Fruit fly (Drosophila melanogaster) ovary, adult (tissue): ENCODE results near the gene CG9609.

Source experiments
- CG17801 ChIP-seq: fragments of 200-800 bp; optimal IDR thresholded peaks from 2 replicates; lab custom pipeline; 2019; ENCODE audit warnings: missing biosample characterization, mild to moderate bottlenecking, missing genetic modification characterization, moderate library complexity; ENCODE audit not compliant: partially characterized antibody

Gene CG9609

DNA sequence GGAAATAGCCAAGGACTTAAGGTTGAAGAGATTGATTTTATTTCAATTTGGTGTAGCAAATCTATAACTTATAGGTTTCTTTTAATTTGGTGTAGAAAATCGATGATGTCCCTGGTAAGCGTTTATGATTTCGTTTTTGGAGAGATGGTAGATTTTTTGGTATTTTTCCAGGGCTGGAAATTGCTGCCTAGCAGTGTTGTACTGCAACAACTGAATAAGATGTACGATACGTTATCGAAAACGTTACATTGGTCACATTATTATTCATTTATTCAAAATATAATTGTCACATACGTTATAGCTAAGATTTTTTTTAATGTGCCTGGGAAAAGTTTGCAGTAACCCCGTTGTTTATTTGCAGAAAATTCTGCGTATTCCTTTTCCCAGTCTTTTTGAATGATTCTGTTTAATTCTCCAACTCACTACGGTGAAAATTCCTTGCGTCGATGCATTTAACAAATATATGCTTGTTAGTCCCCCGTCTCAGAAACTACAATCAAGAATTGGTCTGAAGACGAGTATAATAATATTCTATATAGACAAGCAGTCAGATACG, at the start of gene CG9609, which contains the start of gene Sap30:
CG9609 (minus strand) TSS at position 149 of the 556 bp plus-strand sequence.
Sap30 (plus strand) TSS at position 424 of the 556 bp plus-strand sequence.
- no peak for TF ChIP-seq CG17801 (GFP tag; lab: Kevin White, UChicago)

DNA sequence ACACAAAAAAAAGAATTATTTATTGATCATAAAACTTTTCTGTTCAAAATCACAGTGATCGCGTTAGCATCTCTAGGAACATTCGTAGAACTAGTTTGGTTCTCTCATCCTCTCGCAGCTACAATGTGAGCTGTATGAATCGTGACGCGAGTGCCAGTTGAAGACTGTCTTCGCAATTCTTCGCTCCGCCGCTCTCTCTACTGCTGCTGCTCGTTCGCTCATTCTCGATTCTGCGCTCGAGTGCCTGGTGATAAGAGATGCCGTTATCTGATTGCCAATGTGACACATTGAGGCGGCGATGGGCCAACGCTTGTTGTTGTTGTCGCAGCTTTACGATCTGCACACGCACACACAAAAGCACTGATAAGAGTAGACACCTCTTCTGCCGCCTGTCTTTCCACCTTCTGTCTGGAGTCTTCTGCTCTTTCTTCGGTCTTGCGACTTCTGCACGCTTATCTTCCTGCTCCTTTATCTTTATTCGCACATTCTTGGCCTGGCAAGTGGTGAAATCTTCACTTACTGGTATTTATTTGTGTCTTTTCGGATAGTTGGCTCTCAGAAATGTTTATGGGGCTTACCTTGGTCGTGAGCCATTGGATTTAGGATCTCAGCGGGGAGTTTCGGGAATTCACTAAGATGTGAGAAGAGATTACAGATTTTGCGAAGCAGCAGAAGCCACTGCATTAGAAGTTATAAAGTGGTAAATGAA, 49.4 kb upstream of the CG9609 start:
- TF ChIP-seq CG17801 (GFP tag; lab: Kevin White, UChicago): no peak

DNA sequence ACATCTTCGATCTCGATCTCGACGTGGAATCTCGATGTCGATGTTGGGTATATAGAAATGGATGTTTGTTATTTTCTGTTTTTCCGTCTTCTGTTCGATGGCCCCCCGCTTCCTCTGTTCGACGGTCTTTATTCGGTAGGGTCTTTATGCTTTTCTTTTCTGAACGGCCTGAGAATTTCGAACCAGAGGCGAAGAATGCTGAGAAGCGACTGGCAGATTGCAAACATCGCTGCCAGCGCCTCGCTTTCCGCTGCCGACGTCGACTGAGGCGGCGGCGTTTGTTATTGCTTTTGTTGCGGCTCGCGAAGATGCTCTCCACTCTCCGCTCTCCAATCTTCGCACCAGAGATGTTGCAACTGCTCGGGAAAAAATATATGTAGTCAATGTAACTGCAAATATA, 48.5 kb upstream of the CG9609 start, which contains the start of the genes CG13004 and CG46306:
CG13004 (minus strand) TSS at position 217 of the 400 bp plus-strand sequence.
CG46306 (minus strand) TSS at position 217 of the 400 bp plus-strand sequence.
- no peak for TF ChIP-seq CG17801 (GFP tag; lab: Kevin White, UChicago)

DNA sequence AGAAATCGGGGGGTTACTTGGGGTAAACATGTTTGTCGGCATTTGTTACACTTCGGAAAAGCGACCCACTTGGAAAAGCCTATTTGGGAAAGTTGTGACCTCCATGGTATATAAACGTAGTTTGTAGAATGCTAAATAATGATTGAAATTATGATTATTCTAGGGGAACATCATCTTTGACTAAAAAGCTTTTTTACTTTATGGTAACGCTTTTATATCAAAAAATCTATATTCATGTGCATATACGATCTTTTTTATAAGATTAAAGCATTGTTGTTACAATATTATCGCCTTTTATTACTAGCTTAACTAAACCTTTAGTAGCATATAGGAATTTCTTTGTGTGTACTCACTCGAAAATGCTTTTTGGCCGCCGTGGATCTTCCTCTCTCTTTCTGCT, 47.5 kb upstream of the CG9609 start:
- TF ChIP-seq CG17801 (GFP tag; lab: Kevin White, UChicago): no peak

DNA sequence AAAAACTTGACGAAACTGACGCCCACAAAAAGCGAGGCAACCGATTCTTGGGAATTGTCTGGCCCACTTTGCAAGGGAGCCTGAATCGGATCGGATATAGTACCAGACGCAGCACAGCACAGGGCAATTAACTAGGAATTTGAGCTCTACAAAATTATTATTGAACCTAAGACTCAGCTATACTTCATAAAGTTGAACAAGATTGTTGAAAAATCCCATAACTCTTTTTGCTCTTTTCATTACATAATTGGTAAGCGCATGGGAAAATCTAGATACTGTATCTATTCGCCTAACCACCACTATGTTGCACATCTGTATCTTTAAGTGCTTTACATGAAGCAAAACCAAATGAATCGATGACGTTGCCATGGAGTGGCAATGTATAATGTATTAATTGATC, 46.3 kb upstream of the CG9609 start:
- TF ChIP-seq CG17801 (GFP tag; lab: Kevin White, UChicago): peak; percentile 41

DNA sequence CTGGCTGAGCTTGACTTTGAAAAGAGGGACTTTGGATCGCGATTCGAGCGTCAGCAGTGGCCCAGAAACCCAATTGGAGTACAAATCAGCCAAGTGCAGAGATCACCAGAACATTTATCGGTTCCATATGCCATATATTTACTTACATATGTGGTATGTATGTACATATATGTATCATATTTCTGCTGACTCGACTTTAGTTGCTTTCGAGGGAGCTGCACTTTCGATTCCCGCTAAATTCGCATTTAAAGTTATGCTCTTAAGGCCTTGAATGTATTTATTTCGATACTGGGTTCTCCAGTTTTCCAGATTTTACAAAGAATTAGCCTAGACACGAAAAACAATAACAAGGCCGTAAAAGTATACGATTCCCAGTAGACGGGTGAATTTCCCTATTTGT, 45.0 kb upstream of the CG9609 start:
- no peak for TF ChIP-seq CG17801 (GFP tag; lab: Kevin White, UChicago)

DNA sequence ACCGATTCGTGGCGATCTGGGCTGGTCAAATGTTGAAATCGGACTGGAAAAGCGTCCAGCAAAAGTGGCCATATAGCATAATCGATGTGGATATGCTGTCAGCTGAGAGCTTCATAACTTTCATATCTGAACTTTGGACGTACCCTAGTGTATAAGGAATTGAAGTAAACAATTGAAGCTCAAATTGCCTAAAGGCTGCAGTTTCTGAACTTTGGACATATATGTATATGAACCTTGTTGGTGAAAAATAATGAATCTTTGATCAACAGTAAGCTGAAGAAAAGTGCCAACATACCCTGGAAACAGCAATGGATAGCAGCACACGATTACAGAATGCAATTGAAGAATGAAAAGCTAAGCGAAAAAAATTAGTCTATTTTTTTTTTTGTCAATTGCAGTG, 43.3 kb upstream of the CG9609 start:
- peak; percentile 42 for TF ChIP-seq CG17801 (GFP tag; lab: Kevin White, UChicago)

DNA sequence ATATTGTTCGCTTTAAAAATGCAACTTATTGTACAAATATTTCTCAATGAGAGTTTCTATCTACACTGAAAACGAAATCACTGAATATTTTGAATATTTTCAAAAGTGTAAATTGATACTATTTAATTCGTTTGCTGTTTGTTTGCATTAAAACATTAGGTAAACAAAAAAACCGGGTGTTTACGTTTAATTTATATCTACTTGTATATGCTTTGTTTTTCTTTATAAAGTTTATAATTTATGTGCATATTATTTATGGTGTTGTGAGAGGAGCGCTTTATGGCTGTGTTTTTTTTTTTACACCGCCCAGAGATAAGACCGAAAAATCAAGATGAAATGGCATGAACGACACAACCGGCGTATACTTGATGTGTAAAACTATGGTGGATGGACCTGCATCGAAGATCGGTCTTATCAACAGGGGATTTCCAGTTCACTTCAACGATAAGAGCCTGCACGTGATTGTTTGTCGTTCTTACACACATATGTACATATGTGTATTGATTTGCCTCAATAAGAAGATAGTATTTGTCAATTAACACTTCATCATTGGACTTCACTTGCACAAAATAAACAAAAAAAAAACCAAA, 42.7 kb upstream of the CG9609 start:
- no peak for TF ChIP-seq CG17801 (GFP tag; lab: Kevin White, UChicago)

DNA sequence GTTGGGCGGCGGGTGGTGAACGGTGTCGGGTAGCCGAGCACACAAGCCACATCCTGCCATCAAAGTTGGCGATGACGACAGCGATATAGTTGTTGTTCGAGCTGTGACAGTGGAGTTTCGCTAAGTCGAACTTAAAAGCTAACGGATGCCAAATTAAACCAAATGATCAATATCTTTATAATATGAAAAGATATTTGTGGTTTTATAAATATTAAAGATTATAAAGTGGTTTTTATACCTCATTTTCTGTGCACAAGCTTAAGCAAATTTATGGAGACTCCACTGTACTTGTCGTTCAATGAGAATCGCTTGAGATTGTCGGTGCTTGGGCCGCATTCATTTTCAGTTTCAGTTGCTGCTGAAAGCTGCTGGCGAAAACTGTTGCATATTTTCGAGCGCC, 35.3 kb upstream of the CG9609 start:
- peak; percentile 24 for TF ChIP-seq CG17801 (GFP tag; lab: Kevin White, UChicago)

DNA sequence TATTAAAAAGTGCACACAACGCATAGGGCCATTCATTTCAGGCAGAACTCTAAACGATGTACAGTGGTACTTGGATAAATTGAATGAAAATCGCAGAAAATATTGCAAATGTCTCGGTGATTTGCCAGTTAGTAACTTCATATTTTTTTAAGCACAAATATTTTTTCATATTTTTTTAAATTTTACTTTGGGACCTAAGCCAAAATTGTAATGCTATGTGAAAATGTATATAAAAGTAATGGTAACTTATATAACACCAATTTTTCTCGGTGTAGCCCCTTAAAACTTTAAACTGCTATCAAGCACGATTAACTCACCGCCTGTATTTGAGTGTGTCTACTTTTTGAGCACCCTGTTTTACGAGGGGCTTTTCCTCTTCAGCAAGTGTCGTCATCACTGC, 34.4 kb upstream of the CG9609 start:
- peak; percentile 46 for TF ChIP-seq CG17801 (GFP tag; lab: Kevin White, UChicago)

DNA sequence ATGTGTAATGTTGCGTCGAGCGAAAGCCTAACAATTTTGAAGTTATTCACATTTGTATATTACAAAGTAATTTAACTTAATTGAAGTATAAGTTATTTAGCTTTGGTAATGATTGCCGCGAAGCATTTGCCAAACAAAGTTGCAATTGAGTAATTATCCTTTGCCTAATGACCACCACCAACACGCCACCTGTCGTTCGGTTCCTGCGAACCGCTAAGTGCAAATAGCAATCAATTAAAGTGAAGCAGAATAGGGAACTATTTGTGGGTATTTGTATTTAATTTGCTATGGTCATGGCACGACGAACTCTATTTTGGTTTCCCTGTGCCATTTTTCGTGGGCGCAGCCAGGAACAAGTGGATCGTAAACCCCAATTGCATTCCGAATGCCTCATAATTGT, 33.9 kb upstream of the CG9609 start:
- TF ChIP-seq CG17801 (GFP tag; lab: Kevin White, UChicago): no peak

DNA sequence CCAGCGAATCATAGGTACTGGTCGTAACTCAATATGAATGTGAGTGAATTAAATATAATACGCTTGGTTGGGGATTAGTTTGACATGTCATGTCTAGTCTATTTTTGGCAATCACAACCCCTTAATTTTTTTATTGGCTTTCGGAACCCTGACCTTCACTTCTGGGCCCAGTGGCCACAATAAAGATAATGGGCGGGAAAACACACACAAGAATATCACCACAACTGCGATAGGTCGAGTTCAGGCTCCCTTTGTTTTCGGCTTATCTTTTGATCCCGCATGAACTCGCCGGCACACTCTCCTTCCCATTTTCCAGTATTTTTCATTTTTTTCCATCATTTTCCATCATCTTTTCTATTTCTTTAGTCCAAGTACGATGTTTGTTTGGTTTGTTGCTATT, 31.4 kb upstream of the CG9609 start:
- no peak for TF ChIP-seq CG17801 (GFP tag; lab: Kevin White, UChicago)

DNA sequence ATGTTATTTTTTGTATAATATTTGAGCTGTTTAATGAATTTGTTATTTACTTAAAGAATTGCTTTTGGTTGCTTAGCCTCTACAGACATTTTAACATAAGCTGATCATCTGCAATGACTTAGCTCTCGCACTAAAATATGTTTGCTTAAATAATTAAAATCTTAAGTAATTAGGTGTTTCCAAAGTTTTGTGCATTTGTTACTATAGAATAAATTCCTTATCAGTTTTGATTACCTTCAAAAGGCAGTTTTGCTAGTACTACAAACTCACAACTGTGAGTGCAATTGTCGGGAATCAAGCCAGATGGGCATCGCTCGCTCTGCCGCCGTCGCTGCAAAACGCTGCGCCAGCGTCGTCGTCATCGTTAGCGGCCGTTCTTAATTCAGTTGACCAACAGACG, 29.7 kb upstream of the CG9609 start:
- no peak for TF ChIP-seq CG17801 (GFP tag; lab: Kevin White, UChicago)

DNA sequence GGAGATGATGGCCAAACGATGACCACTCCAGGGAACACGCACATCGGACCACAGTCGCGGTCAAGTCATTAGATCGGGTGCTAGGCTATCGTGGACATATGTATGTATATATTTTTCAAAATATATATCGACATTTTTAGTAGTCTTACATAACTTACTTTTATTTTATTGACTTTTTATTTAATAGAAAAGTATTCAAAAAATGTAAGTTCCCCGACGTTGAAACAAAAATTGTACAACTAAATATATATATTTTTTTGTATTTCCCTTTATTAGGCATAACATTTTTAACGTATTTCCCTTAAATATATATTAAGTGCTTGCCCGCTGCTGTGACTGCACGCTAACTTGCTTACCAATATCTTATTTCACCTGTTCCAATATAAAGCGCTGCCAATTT, 28.4 kb upstream of the CG9609 start:
- no peak for TF ChIP-seq CG17801 (GFP tag; lab: Kevin White, UChicago)

DNA sequence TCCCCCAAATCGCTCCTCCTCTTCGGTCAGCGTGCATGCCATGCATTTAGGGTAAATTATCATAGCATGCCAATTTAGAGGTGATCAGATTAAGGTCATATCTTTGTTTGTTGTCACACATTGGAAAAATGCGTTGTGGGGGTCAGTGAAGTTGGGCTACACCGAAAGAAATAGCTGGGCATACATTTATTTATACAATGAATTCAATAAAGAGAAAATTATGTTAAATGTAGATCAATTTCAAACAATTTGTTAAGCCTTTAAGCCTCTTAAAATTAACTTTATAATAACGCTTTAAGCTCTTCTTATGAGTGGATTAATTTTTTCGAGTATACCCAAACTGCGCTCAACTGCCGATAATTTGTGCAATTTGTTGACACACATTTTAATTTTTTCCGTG, 27.5 kb upstream of the CG9609 start:
- peak; percentile 3 for TF ChIP-seq CG17801 (GFP tag; lab: Kevin White, UChicago)

DNA sequence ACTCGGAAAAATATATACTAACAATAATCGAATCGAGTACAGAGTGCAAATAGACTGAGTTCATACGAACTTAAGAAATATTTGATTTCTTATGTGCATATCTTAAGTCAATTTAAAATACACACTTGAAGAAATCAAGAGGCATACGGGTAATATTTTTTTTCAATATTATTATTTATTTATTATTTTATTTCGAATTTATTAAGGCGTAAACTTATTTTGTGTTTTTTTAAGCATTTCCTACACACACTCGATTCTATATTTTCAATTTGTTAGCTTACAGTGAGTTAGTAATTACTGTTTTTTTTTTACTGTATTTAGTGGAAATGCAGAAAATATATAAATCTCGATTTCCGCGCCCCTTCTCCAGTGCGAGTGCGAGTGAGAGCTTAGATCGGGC, 26.4 kb upstream of the CG9609 start:
- no peak for TF ChIP-seq CG17801 (GFP tag; lab: Kevin White, UChicago)
